Fruit fly (Drosophila melanogaster): ENCODE results near the gene CG32982.
A peak's percentile ranks its signal among the peaks of the same experiment; 100 is the strongest.

CG32982 gene

DNA sequence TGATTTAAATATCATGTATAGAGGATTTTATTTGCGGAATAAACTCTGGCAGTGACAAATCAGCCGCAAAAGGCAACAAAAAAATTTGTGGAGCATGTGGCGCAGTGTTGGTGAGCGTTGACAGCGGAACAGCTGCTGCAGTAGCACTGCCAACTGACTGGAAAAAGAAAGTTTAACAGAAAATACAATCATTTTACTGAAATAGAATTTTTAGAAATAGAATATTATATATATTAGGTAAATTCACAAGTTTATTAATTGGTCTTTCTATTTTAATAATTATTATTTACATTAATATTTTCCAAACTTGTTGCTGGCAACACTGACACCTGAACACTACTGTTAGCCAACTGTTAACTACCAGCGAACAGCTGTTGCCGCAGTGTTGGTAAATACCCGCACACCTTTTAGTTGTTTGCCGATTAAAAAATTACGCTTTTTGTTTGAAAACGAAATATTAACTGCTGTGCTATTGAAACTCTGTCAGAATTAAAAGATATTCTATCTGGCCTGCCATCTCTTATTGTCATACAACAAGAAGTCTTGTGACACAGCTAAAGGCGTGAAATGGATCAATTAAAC is 41.0 kb downstream of the CG32982 start, which contains the start of the genes CG9586 and tai (continued):
- TF ChIP-seq CG3407 (GFP tag; optimal IDR thresholded peaks at IDR 0.05): peak; percentile 77
- TF ChIP-seq Stat92E (GFP tag; optimal IDR thresholded peaks at IDR 0.05): peak in 1 of 3 experiments; percentile 57
- TF ChIP-seq CG12155 (GFP tag; optimal IDR thresholded peaks at IDR 0.05): peak; percentile 89
- TF ChIP-seq CG7928 (GFP tag; optimal IDR thresholded peaks at IDR 0.05): peak; percentile 65
- TF ChIP-seq ab (GFP tag; optimal IDR thresholded peaks at IDR 0.05): peak; percentile 21
- peak; percentile 78 for TF ChIP-seq E2f1 (GFP tag; IDR thresholded peaks at IDR 0.05)
- peak; percentile 82 for TF ChIP-seq CG15601 (tag; optimal IDR thresholded peaks at IDR 0.05)
- peak; percentile 49 for TF ChIP-seq D19A (tag; optimal IDR thresholded peaks at IDR 0.05)
- TF ChIP-seq CG10462 (GFP tag; optimal IDR thresholded peaks at IDR 0.05): peak; percentile 81
- peak; percentile 47; the same call in 1 of the 3 replicates for TF ChIP-seq Doc3 (GFP tag; IDR thresholded peaks at IDR 0.05; ENCODE audit: partially characterized antibody)
- no peak for TF ChIP-seq gfzf (GFP tag; optimal IDR thresholded peaks at IDR 0.05)
- peak; percentile 68 for TF ChIP-seq wor (GFP tag; IDR thresholded peaks at IDR 0.05)
- no peak for TF ChIP-seq HLHmδ (GFP tag; optimal IDR thresholded peaks at IDR 0.05)
- peak; percentile 91 for TF ChIP-seq zfh1 (GFP tag; IDR thresholded peaks at IDR 0.05)
- peak; percentile 38 for TF ChIP-seq CG9437 (GFP tag; optimal IDR thresholded peaks at IDR 0.05)
- peak; percentile 75 for TF ChIP-seq slou (GFP tag; optimal IDR thresholded peaks at IDR 0.05)
- peak; percentile 51; the same call in 1 of the 2 replicates for TF ChIP-seq ranshi (GFP tag; IDR thresholded peaks at IDR 0.05)
- TF ChIP-seq so (GFP tag; IDR thresholded peaks at IDR 0.05): peak; percentile 44; the same call in 1 of the 3 replicates
- TF ChIP-seq zen2 (GFP tag; IDR thresholded peaks at IDR 0.05; ENCODE audit: partially characterized antibody): peak; percentile 67; the same call in 2 of the 3 replicates
- peak; percentile 50; the same call in 2 of the 3 replicates for TF ChIP-seq CG34224 (GFP tag; IDR thresholded peaks at IDR 0.05; ENCODE audit: partially characterized antibody)
- TF ChIP-seq h (optimal IDR thresholded peaks at IDR 0.05): no peak
- TF ChIP-seq fd96Cb (tag; optimal IDR thresholded peaks at IDR 0.05): peak; percentile 65
- TF ChIP-seq Deaf1 (tag; optimal IDR thresholded peaks at IDR 0.05): peak; percentile 47
- TF ChIP-seq Bteb2 (GFP tag; optimal IDR thresholded peaks at IDR 0.05): no peak
- TF ChIP-seq CG11085 (GFP tag; IDR thresholded peaks at IDR 0.05): peak; percentile 64; the same call in 1 of the 2 replicates
- peak; percentile 73 for TF ChIP-seq CG18764 (GFP tag; optimal IDR thresholded peaks at IDR 0.05)
- no peak; the same call in 1 of the 2 replicates for TF ChIP-seq CG14667 (GFP tag; IDR thresholded peaks at IDR 0.05)
- no peak for TF ChIP-seq crol (GFP tag; IDR thresholded peaks at IDR 0.05)
- no peak for TF ChIP-seq CG12071 (GFP tag; optimal IDR thresholded peaks at IDR 0.05)
- TF ChIP-seq CG16863 (GFP tag; optimal IDR thresholded peaks at IDR 0.05): no peak
- no peak for TF ChIP-seq Ravus (GFP tag; IDR thresholded peaks at IDR 0.05)
- peak; percentile 24 for TF ChIP-seq Hey (tag; optimal IDR thresholded peaks at IDR 0.05)
- peak; percentile 77 for TF ChIP-seq CG3281 (GFP tag; optimal IDR thresholded peaks at IDR 0.05)
- TF ChIP-seq CG17912 (GFP tag; optimal IDR thresholded peaks at IDR 0.05): peak; percentile 60
- peak; percentile 66; the same call in 1 of the 3 replicates for TF ChIP-seq B-H1 (GFP tag; IDR thresholded peaks at IDR 0.05)
- peak; percentile 58 for TF ChIP-seq zfh2 (GFP tag; optimal IDR thresholded peaks at IDR 0.05)
- peak; percentile 79 for TF ChIP-seq CG13296 (GFP tag; optimal IDR thresholded peaks at IDR 0.05)
- TF ChIP-seq hbn (GFP tag; IDR thresholded peaks at IDR 0.05; ENCODE audit: partially characterized antibody): peak; percentile 56
- TF ChIP-seq sens-2 (GFP tag; IDR thresholded peaks at IDR 0.05): 0 out of 2 replicates have a peak, but pooled peaks have one; percentile 25
- TF ChIP-seq CG4707 (GFP tag; optimal IDR thresholded peaks at IDR 0.05): peak; percentile 14
- TF ChIP-seq phol (tag; optimal IDR thresholded peaks at IDR 0.05): peak; percentile 89
- TF ChIP-seq ERR (GFP tag; optimal IDR thresholded peaks at IDR 0.05): no peak
- TF ChIP-seq oc (tag; optimal IDR thresholded peaks at IDR 0.05): peak; percentile 76
- TF ChIP-seq rib (GFP tag; IDR thresholded peaks at IDR 0.05): no peak
- 0 out of 2 replicates have a peak, but pooled peaks have one; percentile 27 for TF ChIP-seq CG43689 (GFP tag; IDR thresholded peaks at IDR 0.05)
- TF ChIP-seq HLH54F (GFP tag; optimal IDR thresholded peaks at IDR 0.05): no peak
- no peak for TF ChIP-seq pan (optimal IDR thresholded peaks at IDR 0.05)
- peak in 1 of 2 experiments; percentile 88 for TF ChIP-seq pan (GFP tag; optimal IDR thresholded peaks at IDR 0.05 in 1 of 2, IDR thresholded peaks at IDR 0.05 in 1 of 2)
- TF ChIP-seq Antp (GFP tag; optimal IDR thresholded peaks at IDR 0.05): peak; percentile 49
- no peak for TF ChIP-seq CG17612 (GFP tag; IDR thresholded peaks at IDR 0.05)

Data from whole organism, embryonic.